Worm (Caenorhabditis elegans) whole organism, mixed stage, embryonic: ENCODE measurements around the gene nhr-94.

Source experiments
- M03D4.4 ChIP-seq: sonication (generic microtip); optimal IDR thresholded peaks from 2 replicates; lab custom pipeline; 2017; ENCODE audit warnings: mild to moderate bottlenecking, missing genetic modification characterization, missing compliant biosample characterization
- snpc-4 ChIP-seq: fragments of 150-350 bp; optimal IDR thresholded peaks from 2 replicates; lab custom pipeline; 2014; ENCODE audit warnings: missing biosample characterization, missing genetic modification characterization
- unc-62 ChIP-seq: fragments of 150-350 bp; optimal IDR thresholded peaks from 2 replicates; lab custom pipeline; 2014; ENCODE audit warnings: missing biosample characterization, missing genetic modification reagents, missing genetic modification characterization

DNA sequence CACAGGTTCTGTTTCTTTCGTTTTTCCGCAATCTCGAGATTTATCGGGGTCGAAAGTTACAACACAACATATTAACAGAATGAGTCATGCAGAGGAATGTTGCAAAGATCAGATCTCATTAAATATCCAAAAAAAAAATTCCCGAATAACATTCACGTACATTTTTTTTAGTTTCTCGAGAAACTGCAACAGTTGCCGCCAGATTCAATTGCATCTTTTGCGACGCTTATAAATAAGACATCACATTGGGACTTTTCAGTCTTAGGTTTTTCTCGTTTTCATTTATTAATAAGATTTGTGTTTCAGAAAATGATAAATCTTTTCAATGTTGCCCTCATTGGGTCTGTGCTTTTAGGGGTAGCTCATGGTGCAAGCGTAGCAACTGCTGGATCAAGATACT lies 27.6 kb upstream of the nhr-94 start, which contains the start of gene ZK105.1:
- TF ChIP-seq snpc-4 (tag; lab: Kevin White, UChicago), result no peak
- no peak for TF ChIP-seq unc-62 (GFP tag; lab: Kevin White, UChicago)
- no peak for TF ChIP-seq M03D4.4 (tag; lab: Kevin White, UChicago)
